Fruit fly (Drosophila melanogaster): Measurements from ENCODE around the gene CG14913.

dm6 chr2L:11048307-11048706 is 31.5 kb downstream of the CG14913 start:
- no peak for TF ChIP-seq psq (optimal IDR thresholded peaks at IDR 0.05)
- no peak for TF ChIP-seq CG8478 (optimal IDR thresholded peaks at IDR 0.05)
- TF ChIP-seq Dll (optimal IDR thresholded peaks at IDR 0.05), result no peak
- no peak for TF ChIP-seq pan (optimal IDR thresholded peaks at IDR 0.05)
- no peak for TF ChIP-seq usp (GFP tag; optimal IDR thresholded peaks at IDR 0.05)
